Worm (Caenorhabditis elegans): ENCODE data around the gene K10B4.3.

DNA sequence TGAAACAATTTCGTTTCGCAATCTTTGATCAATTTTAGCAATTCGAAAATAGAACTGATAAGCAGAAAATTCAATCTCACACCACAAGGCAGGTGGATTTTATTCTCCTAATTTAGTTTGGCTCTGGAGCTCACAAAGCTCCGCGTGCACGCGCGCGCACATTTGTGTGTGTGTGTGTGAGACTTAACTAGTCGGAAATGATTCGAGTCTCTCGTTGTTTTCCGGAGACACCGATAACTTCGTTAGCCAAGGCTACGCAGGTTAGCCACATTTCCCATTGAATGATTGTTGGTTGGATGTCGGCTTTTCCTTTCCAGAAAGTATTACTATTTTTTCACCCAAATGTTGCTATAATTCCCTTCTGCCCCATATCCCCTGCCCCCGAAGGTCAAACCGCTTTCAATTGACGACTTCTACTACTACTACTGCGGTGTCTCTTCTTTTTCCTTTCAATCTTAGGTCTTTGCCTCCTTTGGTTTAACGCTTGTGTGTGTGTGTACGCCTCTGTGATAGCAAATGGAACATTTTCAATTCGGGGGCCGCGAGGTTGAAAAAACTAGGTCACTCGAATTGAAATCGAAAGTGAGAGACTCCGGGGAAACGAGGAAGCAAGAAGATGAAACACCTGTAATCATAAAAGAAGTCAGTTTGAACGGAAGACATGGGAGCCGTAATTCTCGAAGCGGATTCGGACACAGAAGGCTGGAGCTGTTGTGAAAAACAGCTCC is 37.1 kb upstream of the K10B4.3 start:
- TF ChIP-seq Y95B8A.8 (GFP tag; IDR thresholded peaks at IDR 0.05) (no peak), rpc-1 (optimal IDR thresholded peaks at IDR 0.05) (no peak), rpc-1 (tag; optimal IDR thresholded peaks at IDR 0.05) (no peak), akir-1 (GFP tag; optimal IDR thresholded peaks at IDR 0.05) (no peak), fkh-3 (tag; optimal IDR thresholded peaks at IDR 0.05) (no peak), sdz-38 (tag; optimal IDR thresholded peaks at IDR 0.05) (no peak), B0261.1 (tag; optimal IDR thresholded peaks at IDR 0.05) (no peak)
